Worm (Caenorhabditis elegans) whole organism, L2 larva: ENCODE measurements around the gene ceh-33.

Source experiments
- R02D3.7 ChIP-seq: fragments of 150-350 bp; optimal IDR thresholded peaks from 2 replicates; lab custom pipeline; 2014; ENCODE audit warnings: missing biosample characterization, missing genetic modification characterization
- blmp-1 ChIP-seq: sonication (generic microtip); optimal IDR thresholded peaks from 2 replicates; lab custom pipeline; 2017; ENCODE audit warnings: missing genetic modification characterization, mild to moderate bottlenecking, missing compliant biosample characterization, antibody characterized with exemption, moderate library complexity; ENCODE audit not compliant: insufficient read depth
- elt-1 ChIP-seq: fragments of 150-350 bp; optimal IDR thresholded peaks from 2 replicates; lab custom pipeline; 2014; ENCODE audit warnings: missing biosample characterization, missing genetic modification characterization
- fos-1 ChIP-seq: fragments of 150-350 bp; optimal IDR thresholded peaks from 2 replicates; lab custom pipeline; 2014; ENCODE audit warnings: missing biosample characterization, missing genetic modification characterization
- lin-13 ChIP-seq: fragments of 150-350 bp; optimal IDR thresholded peaks from 2 replicates; lab custom pipeline; 2014; ENCODE audit warnings: missing biosample characterization, missing genetic modification reagents, missing genetic modification characterization
- lin-39 ChIP-seq: fragments of 150-350 bp; optimal IDR thresholded peaks from 2 replicates; lab custom pipeline; 2014; ENCODE audit warnings: missing biosample characterization, missing genetic modification reagents, missing genetic modification characterization
- nhr-11 ChIP-seq: fragments of 150-350 bp; optimal IDR thresholded peaks from 2 replicates; lab custom pipeline; 2014; ENCODE audit warnings: missing biosample characterization, missing genetic modification characterization
- nhr-23 ChIP-seq: fragments of 150-350 bp; optimal IDR thresholded peaks from 2 replicates; lab custom pipeline; 2014; ENCODE audit warnings: missing biosample characterization, missing genetic modification reagents, missing genetic modification characterization
- unc-39 ChIP-seq: fragments of 150-350 bp; optimal IDR thresholded peaks from 2 replicates; lab custom pipeline; 2014; ENCODE audit warnings: missing biosample characterization, missing genetic modification characterization
- unc-62 ChIP-seq: fragments of 150-350 bp; optimal IDR thresholded peaks from 2 replicates; lab custom pipeline; 2014; ENCODE audit warnings: missing biosample characterization, missing genetic modification reagents, missing genetic modification characterization

- TF ChIP-seq unc-39 (tag; lab: Kevin White, UChicago), result no peak
- no peak for TF ChIP-seq nhr-11 (tag; lab: Kevin White, UChicago)
- TF ChIP-seq unc-62 (GFP tag; lab: Kevin White, UChicago), result no peak
- TF ChIP-seq elt-1 (tag; lab: Kevin White, UChicago), result no peak
- no peak for TF ChIP-seq fos-1 (tag; lab: Kevin White, UChicago)
- TF ChIP-seq R02D3.7 (tag; lab: Kevin White, UChicago), result no peak
- no peak for TF ChIP-seq lin-13 (GFP tag; lab: Kevin White, UChicago)
- no peak for TF ChIP-seq nhr-23 (tag; lab: Kevin White, UChicago)
- TF ChIP-seq lin-39 (tag; lab: Kevin White, UChicago), result no peak
- TF ChIP-seq blmp-1 (tag; lab: Kevin White, UChicago), result no peak
Observed at ce11 chrV:5318349-5318748, 6.1 kb downstream of the ceh-33 start.
